Worm (Caenorhabditis elegans) whole organism, young adult: ENCODE measurements around the gene pha-1.
A peak's percentile ranks its signal among the peaks of the same experiment; 100 is the strongest.

ENCODE experiments used
- C17E4.6 ChIP-seq: fragments of 200-800 bp; sonication (Bioruptor generic); IDR thresholded peaks from 2 replicates; pipeline ENCODE4 v1.3.6; 2022; ENCODE audit warnings: missing genetic modification reagents, missing genetic modification characterization, missing compliant biosample characterization
- F22D6.2 ChIP-seq: sonication (generic microtip); optimal IDR thresholded peaks from 2 replicates; lab custom pipeline; 2016; ENCODE audit warnings: mild to moderate bottlenecking, missing genetic modification characterization, missing compliant biosample characterization
- T07F8.4 ChIP-seq: sonication (generic microtip); optimal IDR thresholded peaks from 2 replicates; lab custom pipeline; 2016; ENCODE audit warnings: mild to moderate bottlenecking, missing genetic modification characterization, moderate library complexity, missing compliant biosample characterization
- Y67H2A.10 ChIP-seq: fragments of 200-800 bp; sonication (Bioruptor generic); conservative IDR thresholded peaks from 2 replicates; pipeline ENCODE4 v1.3.6; 2022; ENCODE audit warnings: missing genetic modification reagents, missing genetic modification characterization, missing compliant biosample characterization
- attf-6 ChIP-seq: fragments of 200-800 bp; sonication (Bioruptor generic); IDR thresholded peaks from 2 replicates; pipeline ENCODE4 v1.3.6; 2022; ENCODE audit warnings: missing genetic modification reagents, missing genetic modification characterization, missing compliant biosample characterization
- bed-1 ChIP-seq: fragments of 200-800 bp; sonication (Bioruptor generic); IDR thresholded peaks from 2 replicates; pipeline ENCODE4 v1.3.6; 2022; ENCODE audit warnings: missing genetic modification reagents, missing genetic modification characterization, missing compliant biosample characterization
- cebp-2 ChIP-seq: fragments of 200-800 bp; sonication (Bioruptor generic); IDR thresholded peaks from 2 replicates; pipeline ENCODE4 v1.3.6; 2022; ENCODE audit warnings: missing genetic modification characterization, missing compliant biosample characterization
- egl-18 ChIP-seq: fragments of 200-800 bp; sonication (Bioruptor generic); IDR thresholded peaks from 2 replicates; pipeline ENCODE4 v1.3.6; 2022; ENCODE audit warnings: missing genetic modification reagents, missing genetic modification characterization, missing compliant biosample characterization
- egl-44 ChIP-seq: fragments of 200-800 bp; sonication (Bioruptor generic); IDR thresholded peaks from 2 replicates; pipeline ENCODE4 v1.3.6; 2022; ENCODE audit warnings: missing genetic modification reagents, missing genetic modification characterization, missing compliant biosample characterization
- egrh-3 ChIP-seq: fragments of 200-800 bp; sonication (Bioruptor generic); IDR thresholded peaks from 2 replicates; pipeline ENCODE4 v1.3.6; 2022; ENCODE audit warnings: missing genetic modification reagents, missing genetic modification characterization, missing compliant biosample characterization
- ekl-4 ChIP-seq: fragments of 200-800 bp; sonication (Bioruptor generic); IDR thresholded peaks from 2 replicates; pipeline ENCODE4 v1.3.6; 2022; ENCODE audit warnings: missing genetic modification reagents, missing genetic modification characterization, missing compliant biosample characterization
- ets-4 ChIP-seq: fragments of 200-800 bp; sonication (Bioruptor generic); optimal IDR thresholded peaks from 2 replicates; lab custom pipeline; 2018; ENCODE audit warnings: mild to moderate bottlenecking, missing genetic modification characterization, missing compliant biosample characterization
- fkh-3 ChIP-seq: sonication (generic microtip); optimal IDR thresholded peaks from 2 replicates; lab custom pipeline; 2016; ENCODE audit warnings: mild to moderate bottlenecking, missing genetic modification characterization, missing compliant biosample characterization
- gei-17 ChIP-seq: fragments of 200-800 bp; sonication (Bioruptor generic); optimal IDR thresholded peaks from 2 replicates; lab custom pipeline; 2018; ENCODE audit warnings: mild to moderate bottlenecking, missing genetic modification characterization, missing compliant biosample characterization
- hlh-12 ChIP-seq: sonication (generic microtip); optimal IDR thresholded peaks from 2 replicates; lab custom pipeline; 2016; ENCODE audit warnings: missing genetic modification characterization, missing compliant biosample characterization
- hmg-1.2 ChIP-seq: fragments of 200-800 bp; sonication (Bioruptor generic); IDR thresholded peaks from 2 replicates; pipeline ENCODE4 v1.3.6; 2022; ENCODE audit warnings: missing genetic modification reagents, missing genetic modification characterization, missing compliant biosample characterization
- lin-26 ChIP-seq: fragments of 200-800 bp; sonication (Bioruptor generic); IDR thresholded peaks from 2 replicates; pipeline ENCODE4 v1.3.6; 2022; ENCODE audit warnings: missing genetic modification reagents, missing genetic modification characterization, missing compliant biosample characterization
- lin-40 ChIP-seq: sonication (generic microtip); optimal IDR thresholded peaks from 2 replicates; lab custom pipeline; 2016; ENCODE audit warnings: missing genetic modification characterization, mild to moderate bottlenecking, missing compliant biosample characterization, missing genotype, missing genetic modification reagents
- lsl-1 ChIP-seq: fragments of 200-800 bp; sonication (Bioruptor generic); optimal IDR thresholded peaks from 2 replicates; lab custom pipeline; 2018; ENCODE audit warnings: mild to moderate bottlenecking, missing genetic modification characterization, moderate library complexity, missing compliant biosample characterization
- madf-8 ChIP-seq: fragments of 200-800 bp; sonication (Bioruptor generic); conservative IDR thresholded peaks from 2 replicates; pipeline ENCODE4 v1.3.6; 2022; ENCODE audit warnings: missing genetic modification reagents, missing genetic modification characterization, missing compliant biosample characterization
- nhr-120 ChIP-seq: fragments of 200-800 bp; sonication (Bioruptor generic); IDR thresholded peaks from 2 replicates; pipeline ENCODE4 v1.3.6; 2022; ENCODE audit warnings: missing genetic modification characterization, missing compliant biosample characterization
- nhr-90 ChIP-seq: sonication (generic microtip); optimal IDR thresholded peaks from 2 replicates; lab custom pipeline; 2016; ENCODE audit warnings: missing genotype, mild to moderate bottlenecking, missing genetic modification characterization, missing compliant biosample characterization
- sdz-38 ChIP-seq: sonication (generic microtip); optimal IDR thresholded peaks from 2 replicates; lab custom pipeline; 2016; ENCODE audit warnings: missing genotype, missing genetic modification characterization, missing compliant biosample characterization
- snpc-1.1 ChIP-seq: sonication (generic microtip); optimal IDR thresholded peaks from 2 replicates; lab custom pipeline; 2017; ENCODE audit warnings: missing genetic modification characterization, mild to moderate bottlenecking, missing compliant biosample characterization, antibody characterized with exemption, moderate library complexity, missing genotype, missing genetic modification reagents; ENCODE audit not compliant: insufficient read depth
- somi-1 ChIP-seq: fragments of 200-800 bp; sonication (Bioruptor generic); optimal IDR thresholded peaks from 2 replicates; lab custom pipeline; 2018; ENCODE audit warnings: mild to moderate bottlenecking, missing genetic modification characterization, missing compliant biosample characterization
- tbp1 ChIP-seq: fragments of 200-800 bp; sonication (Bioruptor generic); optimal IDR thresholded peaks from 2 replicates; lab custom pipeline; 2018; ENCODE audit warnings: mild to moderate bottlenecking, missing genetic modification characterization, missing compliant biosample characterization
- tlf-1 ChIP-seq: fragments of 200-800 bp; sonication (Bioruptor generic); optimal IDR thresholded peaks from 2 replicates; lab custom pipeline; 2018; ENCODE audit warnings: mild to moderate bottlenecking, missing genetic modification characterization, missing compliant biosample characterization
- unc-62 ChIP-seq: fragments of 150-350 bp; optimal IDR thresholded peaks from 2 replicates; lab custom pipeline; 2014; ENCODE audit warnings: missing biosample characterization, missing genetic modification reagents, missing genetic modification characterization
- ztf-28 ChIP-seq: fragments of 200-800 bp; sonication (Bioruptor generic); IDR thresholded peaks from 2 replicates; pipeline ENCODE4 v1.3.6; 2022; ENCODE audit warnings: missing genetic modification reagents, missing genetic modification characterization, missing compliant biosample characterization
- ztf-6 ChIP-seq: fragments of 200-800 bp; sonication (Bioruptor generic); IDR thresholded peaks from 2 replicates; pipeline ENCODE4 v1.3.6; 2022; ENCODE audit warnings: missing genetic modification reagents, missing genetic modification characterization, missing compliant biosample characterization

The pha-1 gene

DNA sequence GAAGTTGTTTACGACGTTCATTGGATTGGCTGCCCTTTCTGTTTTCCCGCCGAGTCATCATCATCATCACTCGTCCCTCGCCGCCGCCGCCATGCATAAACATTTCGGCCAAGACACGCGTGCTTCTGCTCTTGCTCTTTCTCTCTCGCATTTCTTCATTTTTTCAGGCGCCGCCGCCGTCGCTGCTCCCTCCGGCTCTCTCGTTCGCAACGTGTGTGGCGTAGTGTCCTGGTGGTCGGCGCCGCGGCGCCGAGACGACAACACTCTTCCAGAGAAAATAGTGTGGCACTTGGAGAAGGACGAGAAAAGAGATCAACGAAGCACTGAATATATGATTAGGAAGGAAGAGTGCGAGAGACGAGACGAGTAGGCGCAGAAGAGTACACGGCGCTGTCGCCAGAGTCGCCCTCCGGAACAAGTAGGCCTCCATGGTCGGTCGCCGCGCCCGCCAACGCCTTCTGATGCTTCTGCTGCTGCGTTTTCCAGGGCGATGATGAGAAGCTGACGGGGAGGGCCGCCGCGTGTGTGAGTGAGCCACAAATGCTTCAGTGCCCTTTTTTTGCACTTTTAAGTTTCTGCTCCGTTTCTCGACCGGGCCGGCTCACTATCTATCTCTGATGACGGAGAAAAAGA is 54.0 kb downstream of the pha-1 start (continued):
- TF ChIP-seq lsl-1 (no peak), nhr-90 (tag; lab: Kevin White, UChicago) (no peak), T07F8.4 (no peak), hmg-1.2 (peak; percentile 17; the same call in 1 of the 2 replicates), Y67H2A.10 (GFP tag; lab: Robert Waterston, UW) (no peak), bed-1 (GFP tag; lab: Robert Waterston, UW) (no peak), cebp-2 (GFP tag; lab: Robert Waterston, UW) (peak; percentile 66; the same call in 1 of the 2 replicates), snpc-1.1 (tag; lab: Kevin White, UChicago) (no peak), unc-62 (GFP tag; lab: Kevin White, UChicago) (no peak), F22D6.2 (no peak), lin-40 (tag; lab: Kevin White, UChicago) (peak; percentile 11), C17E4.6 (GFP tag; lab: Robert Waterston, UW) (no peak), attf-6 (GFP tag; lab: Robert Waterston, UW) (no peak), madf-8 (GFP tag; lab: Robert Waterston, UW) (no peak), ets-4 (no peak), egrh-3 (GFP tag; lab: Robert Waterston, UW) (peak; percentile 77), ekl-4 (GFP tag; lab: Robert Waterston, UW) (0 out of 2 replicates have a peak, but pooled peaks have one; percentile 39), egl-18 (GFP tag; lab: Robert Waterston, UW) (no peak), somi-1 (GFP tag; lab: Kevin White, UChicago) (no peak), nhr-120 (GFP tag; lab: Robert Waterston, UW) (no peak), gei-17 (GFP tag; lab: Kevin White, UChicago) (no peak), ztf-6 (GFP tag; lab: Robert Waterston, UW) (no peak), sdz-38 (tag; lab: Kevin White, UChicago) (no peak), lin-26 (GFP tag; lab: Robert Waterston, UW) (no peak), fkh-3 (tag; lab: Kevin White, UChicago) (no peak), ztf-28 (GFP tag; lab: Robert Waterston, UW) (no peak), hlh-12 (tag; lab: Kevin White, UChicago) (no peak), tbp1 (no peak), tlf-1 (no peak), egl-44 (GFP tag; lab: Robert Waterston, UW) (0 out of 2 replicates have a peak, but pooled peaks have one; percentile 11)
